Fruit fly (Drosophila melanogaster) whole organism, adult: ENCODE results near the gene CG5653.

ENCODE experiments used
- CG11617 ChIP-seq: fragments of 200-800 bp; sonication (Bioruptor generic); optimal IDR thresholded peaks from 2 replicates; lab custom pipeline; 2017; ENCODE audit warnings: mild to moderate bottlenecking, missing biosample characterization, missing genetic modification reagents, missing genetic modification characterization
- CG12768 ChIP-seq: fragments of 200-800 bp; sonication (Bioruptor generic); optimal IDR thresholded peaks from 2 replicates; lab custom pipeline; 2017; ENCODE audit warnings: missing biosample characterization, missing genetic modification characterization, mild to moderate bottlenecking, moderate library complexity, missing genetic modification reagents
- CG14711 ChIP-seq: fragments of 200-800 bp; sonication (Bioruptor generic); optimal IDR thresholded peaks from 2 replicates; lab custom pipeline; 2018; ENCODE audit warnings: missing biosample characterization, mild to moderate bottlenecking, missing genetic modification characterization, moderate library complexity
- CG1620 ChIP-seq: fragments of 200-800 bp; sonication (Bioruptor generic); optimal IDR thresholded peaks from 2 replicates; lab custom pipeline; 2016; ENCODE audit warnings: missing biosample characterization, missing genetic modification characterization
- CG33017 ChIP-seq: fragments of 200-800 bp; sonication (Bioruptor generic); optimal IDR thresholded peaks from 2 replicates; lab custom pipeline; 2018; ENCODE audit warnings: missing biosample characterization, mild to moderate bottlenecking, missing genetic modification characterization, moderate library complexity
- CG5204 ChIP-seq: fragments of 200-800 bp; sonication (Bioruptor generic); optimal IDR thresholded peaks from 2 replicates; lab custom pipeline; 2016; ENCODE audit warnings: missing biosample characterization, missing genetic modification characterization
- CG7045 ChIP-seq: fragments of 200-800 bp; sonication (Bioruptor generic); optimal IDR thresholded peaks from 2 replicates; lab custom pipeline; 2017; ENCODE audit warnings: missing biosample characterization, mild to moderate bottlenecking, missing genetic modification characterization
- CG7101 ChIP-seq: fragments of 200-800 bp; sonication (Bioruptor generic); optimal IDR thresholded peaks from 2 replicates; lab custom pipeline; 2018; ENCODE audit warnings: missing biosample characterization, mild to moderate bottlenecking, missing genetic modification characterization, moderate library complexity
- Clk ChIP-seq: fragments of 200-800 bp; sonication (Bioruptor generic); optimal IDR thresholded peaks from 2 replicates; lab custom pipeline; 2017; ENCODE audit warnings: missing biosample characterization, missing genetic modification characterization
- Crg-1 ChIP-seq: fragments of 200-800 bp; sonication (Bioruptor generic); optimal IDR thresholded peaks from 2 replicates; lab custom pipeline; 2016; ENCODE audit warnings: missing biosample characterization, missing genetic modification characterization
- Hr96 ChIP-seq: fragments of 200-800 bp; sonication (Bioruptor generic); optimal IDR thresholded peaks from 2 replicates; lab custom pipeline; 2016; ENCODE audit warnings: missing biosample characterization, missing genetic modification characterization
- Mnt ChIP-seq: fragments of 200-800 bp; sonication (Bioruptor generic); optimal IDR thresholded peaks from 2 replicates; lab custom pipeline; 2016; ENCODE audit warnings: missing biosample characterization, mild to moderate bottlenecking, missing genetic modification characterization
- bab1 ChIP-seq: fragments of 200-800 bp; sonication (Bioruptor generic); optimal IDR thresholded peaks from 3 replicates; lab custom pipeline; 2019; ENCODE audit warnings: missing biosample characterization, mild to moderate bottlenecking, missing genetic modification characterization, moderate library complexity
- cic ChIP-seq: fragments of 200-800 bp; sonication (Bioruptor generic); optimal IDR thresholded peaks from 2 replicates; lab custom pipeline; 2017; ENCODE audit warnings: missing biosample characterization, mild to moderate bottlenecking, missing genetic modification characterization, moderate library complexity
- cnc ChIP-seq, 2 experiments: fragments of >200 bp; optimal IDR thresholded peaks; 2 replicates each; lab custom pipeline; 2017
- kay ChIP-seq: fragments of 200-800 bp; sonication (Bioruptor generic); peaks from one replicate; lab custom pipeline; 2016; ENCODE audit warnings: missing biosample characterization, missing genetic modification characterization, borderline replicate concordance
- ovo ChIP-seq: fragments of 200-800 bp; sonication (Bioruptor generic); optimal IDR thresholded peaks from 2 replicates; lab custom pipeline; 2016; ENCODE audit warnings: missing biosample characterization, missing genetic modification characterization
- pad ChIP-seq: fragments of 200-800 bp; sonication (Bioruptor generic); optimal IDR thresholded peaks from 3 replicates; lab custom pipeline; 2017; ENCODE audit warnings: missing biosample characterization, missing genetic modification characterization, mild to moderate bottlenecking, moderate library complexity, missing genetic modification reagents
- tj ChIP-seq: fragments of 200-800 bp; sonication (Bioruptor generic); optimal IDR thresholded peaks from 3 replicates; lab custom pipeline; 2017; ENCODE audit warnings: missing biosample characterization, mild to moderate bottlenecking, missing genetic modification characterization, moderate library complexity
- toe ChIP-seq: fragments of 200-800 bp; sonication (Bioruptor generic); optimal IDR thresholded peaks from 2 replicates; lab custom pipeline; 2016; ENCODE audit warnings: missing biosample characterization, missing genetic modification characterization

CG5653 gene

dm6 chr3L:8978678-8979413 is 12.7 kb upstream of the CG5653 start:
- TF ChIP-seq tj (GFP tag; lab: Kevin White, UChicago) (peak; percentile 21), CG7045 (peak; percentile 53), bab1 (GFP tag; lab: Kevin White, UChicago) (peak; percentile 38), Crg-1 (GFP tag; lab: Kevin White, UChicago) (peak; percentile 20), toe (GFP tag; lab: Kevin White, UChicago) (no peak), CG7101 (tag; lab: Kevin White, UChicago) (peak; percentile 66), CG33017 (tag; lab: Kevin White, UChicago) (peak; percentile 83), cic (GFP tag; lab: Kevin White, UChicago) (peak; percentile 98), ovo (GFP tag; lab: Kevin White, UChicago) (no peak), CG12768 (GFP tag; lab: Kevin White, UChicago) (peak; percentile 31), kay (GFP tag; lab: Kevin White, UChicago) (no peak), CG11617 (GFP tag; lab: Kevin White, UChicago) (peak; percentile 36), CG14711 (peak; percentile 51), Mnt (GFP tag; lab: Kevin White, UChicago) (peak; percentile 6), CG1620 (GFP tag; lab: Kevin White, UChicago) (no peak)

dm6 chr3L:8974478-8975477 is 8.6 kb upstream of the CG5653 start, which contains the start of the genes pix and Srp68:
TSS of gene pix (minus strand) at chr3L:8974765.
TSS of gene Srp68 (plus strand) at chr3L:8975046.
- TF ChIP-seq toe (GFP tag; lab: Kevin White, UChicago) (no peak), CG7101 (tag; lab: Kevin White, UChicago) (peak; percentile 80), CG5204 (GFP tag; lab: Kevin White, UChicago) (no peak), CG12768 (GFP tag; lab: Kevin White, UChicago) (peak; percentile 78), tj (GFP tag; lab: Kevin White, UChicago) (peak; percentile 58), kay (GFP tag; lab: Kevin White, UChicago) (no peak), pad (GFP tag; lab: Kevin White, UChicago) (peak; percentile 82), cnc (optimal IDR thresholded peaks at IDR 0.05; lab: Kevin White, UChicago) (no peak), Crg-1 (GFP tag; lab: Kevin White, UChicago) (peak; percentile 86), CG33017 (tag; lab: Kevin White, UChicago) (peak; percentile 62), Clk (GFP tag; lab: Kevin White, UChicago) (peak; percentile 58), cic (GFP tag; lab: Kevin White, UChicago) (peak; percentile 55), CG14711 (peak; percentile 73), CG11617 (GFP tag; lab: Kevin White, UChicago) (peak; percentile 90), ovo (GFP tag; lab: Kevin White, UChicago) (peak; percentile 74), CG1620 (GFP tag; lab: Kevin White, UChicago) (peak; percentile 70), CG7045 (peak; percentile 70), Hr96 (GFP tag; lab: Kevin White, UChicago) (no peak), Mnt (GFP tag; lab: Kevin White, UChicago) (peak; percentile 82), bab1 (GFP tag; lab: Kevin White, UChicago) (peak; percentile 54)

dm6 chr3L:8968437-8968836 is 2.3 kb upstream of the CG5653 start, which contains the start of gene CG5026:
TSS of gene CG5026 (plus strand) at chr3L:8968528.
- TF ChIP-seq CG7101 (tag; lab: Kevin White, UChicago): peak; percentile 35
- peak; percentile 41 for TF ChIP-seq CG11617 (GFP tag; lab: Kevin White, UChicago)
- TF ChIP-seq Mnt (GFP tag; lab: Kevin White, UChicago): peak; percentile 36
- TF ChIP-seq cnc (optimal IDR thresholded peaks at IDR 0.05; lab: Kevin White, UChicago): no peak
- no peak for TF ChIP-seq kay (GFP tag; lab: Kevin White, UChicago)
- TF ChIP-seq CG7045: no peak
- no peak for TF ChIP-seq tj (GFP tag; lab: Kevin White, UChicago)
- no peak for TF ChIP-seq CG5204 (GFP tag; lab: Kevin White, UChicago)
- TF ChIP-seq bab1 (GFP tag; lab: Kevin White, UChicago): peak; percentile 69
- no peak for TF ChIP-seq CG1620 (GFP tag; lab: Kevin White, UChicago)
- peak; percentile 75 for TF ChIP-seq ovo (GFP tag; lab: Kevin White, UChicago)
- TF ChIP-seq Crg-1 (GFP tag; lab: Kevin White, UChicago): no peak
- TF ChIP-seq toe (GFP tag; lab: Kevin White, UChicago): no peak
- peak; percentile 19 for TF ChIP-seq pad (GFP tag; lab: Kevin White, UChicago)
- no peak for TF ChIP-seq Clk (GFP tag; lab: Kevin White, UChicago)
- peak; percentile 51 for TF ChIP-seq CG14711
- no peak for TF ChIP-seq Hr96 (GFP tag; lab: Kevin White, UChicago)
- no peak for TF ChIP-seq CG33017 (tag; lab: Kevin White, UChicago)
- peak; percentile 13 for TF ChIP-seq CG12768 (GFP tag; lab: Kevin White, UChicago)
- peak; percentile 53 for TF ChIP-seq cic (GFP tag; lab: Kevin White, UChicago)

dm6 chr3L:8964458-8964857 is 1.7 kb downstream of the CG5653 start, which contains the start of gene ValRS-m:
TSS of gene ValRS-m (minus strand) at chr3L:8964769.
- TF ChIP-seq CG12768 (GFP tag; lab: Kevin White, UChicago): no peak
- TF ChIP-seq toe (GFP tag; lab: Kevin White, UChicago): no peak
- no peak for TF ChIP-seq Clk (GFP tag; lab: Kevin White, UChicago)
- no peak for TF ChIP-seq CG14711
- TF ChIP-seq pad (GFP tag; lab: Kevin White, UChicago): no peak
- no peak for TF ChIP-seq Hr96 (GFP tag; lab: Kevin White, UChicago)
- TF ChIP-seq CG5204 (GFP tag; lab: Kevin White, UChicago): no peak
- no peak for TF ChIP-seq CG7045
- no peak for TF ChIP-seq CG11617 (GFP tag; lab: Kevin White, UChicago)
- no peak for TF ChIP-seq Mnt (GFP tag; lab: Kevin White, UChicago)
- no peak for TF ChIP-seq cic (GFP tag; lab: Kevin White, UChicago)
